Fruit fly (Drosophila melanogaster): ENCODE results near the gene CG42832.

CG42832 gene

dm6 chr3L:11648410-11648809, 38.5 kb downstream of the CG42832 start, which contains the start of the genes RIOK1 and Polr3H (continued):
- TF ChIP-seq vnd (GFP tag; IDR thresholded peaks at IDR 0.05; ENCODE audit: partially characterized antibody) (no peak), nom (GFP tag; optimal IDR thresholded peaks at IDR 0.05) (no peak), CG16815 (GFP tag; optimal IDR thresholded peaks at IDR 0.05) (no peak), stwl (tag; optimal IDR thresholded peaks at IDR 0.05) (peak; percentile 80), unpg (GFP tag; optimal IDR thresholded peaks at IDR 0.05) (no peak), crp (GFP tag; optimal IDR thresholded peaks at IDR 0.05) (peak; percentile 64 to 90), CG17361 (GFP tag; IDR thresholded peaks at IDR 0.05) (no peak; the same call in 2 of the 3 replicates), Bteb2 (GFP tag; optimal IDR thresholded peaks at IDR 0.05) (peak; percentile 73), CG30431 (GFP tag; optimal IDR thresholded peaks at IDR 0.05) (peak; percentile 33), CG10274 (GFP tag; optimal IDR thresholded peaks at IDR 0.05) (no peak), CG9797 (GFP tag; optimal IDR thresholded peaks at IDR 0.05) (peak; percentile 82), CG9437 (GFP tag; optimal IDR thresholded peaks at IDR 0.05) (no peak), grau (tag; optimal IDR thresholded peaks at IDR 0.05) (no peak), repo (GFP tag; optimal IDR thresholded peaks at IDR 0.05) (peak; percentile 24), grn (GFP tag; optimal IDR thresholded peaks at IDR 0.05) (no peak), CG6654 (GFP tag; optimal IDR thresholded peaks at IDR 0.05) (no peak), CG14710 (tag; optimal IDR thresholded peaks at IDR 0.05) (peak; percentile 78), Jarid2 (GFP tag; optimal IDR thresholded peaks at IDR 0.05) (no peak), dysf (GFP tag; IDR thresholded peaks at IDR 0.05) (peak; percentile 66), fd102C (GFP tag; optimal IDR thresholded peaks at IDR 0.05) (no peak), CG6683 (GFP tag; optimal IDR thresholded peaks at IDR 0.05) (no peak), CG7987 (GFP tag; optimal IDR thresholded peaks at IDR 0.05) (peak; percentile 7), CG18262 (tag; optimal IDR thresholded peaks at IDR 0.05) (no peak), CG11723 (GFP tag; optimal IDR thresholded peaks at IDR 0.05) (no peak), CG5245 (GFP tag; optimal IDR thresholded peaks at IDR 0.05) (peak; percentile 47), onecut (GFP tag; IDR thresholded peaks at IDR 0.05) (no peak), HmgZ (tag; optimal IDR thresholded peaks at IDR 0.05) (peak; percentile 74), CG8281 (tag; optimal IDR thresholded peaks at IDR 0.05) (no peak), CG17186 (GFP tag; optimal IDR thresholded peaks at IDR 0.05) (peak; percentile 43), Drgx (GFP tag; IDR thresholded peaks at IDR 0.05) (peak; percentile 46; the same call in 1 of the 2 replicates), CG17328 (GFP tag; IDR thresholded peaks at IDR 0.05) (peak; percentile 68), zfh2 (GFP tag; optimal IDR thresholded peaks at IDR 0.05) (peak; percentile 66), CG2199 (GFP tag; IDR thresholded peaks at IDR 0.05) (0 out of 3 replicates have a peak, but pooled peaks have one; percentile 20), CG11696 (GFP tag; IDR thresholded peaks at IDR 0.05) (no peak), HLHmδ (GFP tag; optimal IDR thresholded peaks at IDR 0.05) (no peak), Kr (GFP tag; optimal IDR thresholded peaks at IDR 0.05) (no peak), ab (GFP tag; optimal IDR thresholded peaks at IDR 0.05) (peak; percentile 68), Ets65A (GFP tag) (peak; percentile 88), CG17829 (tag; optimal IDR thresholded peaks at IDR 0.05) (no peak), Optix (GFP tag; IDR thresholded peaks at IDR 0.05) (no peak; the same call in none of the 3 replicates), CG4424 (GFP tag; optimal IDR thresholded peaks at IDR 0.05) (peak; percentile 73), CkIIα-i1 (GFP tag; IDR thresholded peaks at IDR 0.05) (no peak), Hr51 (GFP tag; optimal IDR thresholded peaks at IDR 0.05) (peak in 1 of 2 experiments; percentile 63), nerfin-2 (GFP tag; IDR thresholded peaks at IDR 0.05; ENCODE audit: partially characterized antibody) (no peak), schlank (tag; optimal IDR thresholded peaks at IDR 0.05) (no peak), Hr39 (optimal IDR thresholded peaks at IDR 0.05) (no peak), CG12299 (tag; optimal IDR thresholded peaks at IDR 0.05) (no peak), tio (GFP tag; optimal IDR thresholded peaks at IDR 0.05) (no peak), CG12155 (GFP tag; optimal IDR thresholded peaks at IDR 0.05) (peak; percentile 68), ash1 (GFP tag; optimal IDR thresholded peaks at IDR 0.05) (no peak), CG12219 (GFP tag; optimal IDR thresholded peaks at IDR 0.05) (no peak)

Measured in whole organism, embryonic.